Fruit fly (Drosophila melanogaster) whole organism, embryonic: ENCODE measurements around the gene RpL28.

Experiments
- Antp ChIP-seq: fragments of 200-800 bp; sonication (Bioruptor generic); optimal IDR thresholded peaks from 3 replicates; lab custom pipeline; 2016; ENCODE audit warnings: missing biosample characterization, missing genetic modification characterization
- B-H1 ChIP-seq: fragments of 200-800 bp; sonication (Bioruptor generic); IDR thresholded peaks from 3 replicates; pipeline ENCODE4 v1.3.6; 2022; ENCODE audit warnings: missing biosample characterization, missing genetic modification characterization
- BEAF-32 ChIP-seq: fragments of 200-800 bp; sonication (Bioruptor generic); optimal IDR thresholded peaks from 3 replicates; lab custom pipeline; 2017; ENCODE audit warnings: missing biosample characterization, missing genetic modification characterization, mild to moderate bottlenecking, moderate library complexity, missing genetic modification reagents
- Blimp-1 ChIP-seq: fragments of 200-800 bp; sonication (Bioruptor generic); optimal IDR thresholded peaks from 3 replicates; lab custom pipeline; 2018; ENCODE audit warnings: missing biosample characterization, missing genetic modification characterization, mild to moderate bottlenecking, moderate library complexity, missing genetic modification reagents
- CG10209 ChIP-seq: fragments of 200-800 bp; sonication (Bioruptor generic); optimal IDR thresholded peaks from 3 replicates; lab custom pipeline; 2017; ENCODE audit warnings: missing biosample characterization, mild to moderate bottlenecking, missing genetic modification characterization, missing genetic modification reagents
- CG10654 ChIP-seq: fragments of 200-800 bp; sonication (Bioruptor generic); optimal IDR thresholded peaks from 2 replicates; lab custom pipeline; 2016; ENCODE audit warnings: missing biosample characterization, missing genetic modification characterization
- CG11093 ChIP-seq: fragments of 200-800 bp; sonication (Bioruptor generic); IDR thresholded peaks from 3 replicates; pipeline ENCODE4 v1.3.6; 2022; ENCODE audit warnings: missing biosample characterization, missing genetic modification characterization
- CG11504 ChIP-seq: fragments of 200-800 bp; sonication (Bioruptor generic); optimal IDR thresholded peaks from 3 replicates; lab custom pipeline; 2019; ENCODE audit warnings: missing biosample characterization, mild to moderate bottlenecking, missing genetic modification characterization, moderate library complexity
- CG12236 ChIP-seq: fragments of 200-800 bp; sonication (Bioruptor generic); optimal IDR thresholded peaks from 2 replicates; lab custom pipeline; 2016; ENCODE audit warnings: missing biosample characterization, missing genetic modification characterization
- CG16779 ChIP-seq: fragments of 200-800 bp; sonication (Bioruptor generic); IDR thresholded peaks from 2 replicates; pipeline ENCODE4 v1.3.6; 2022; ENCODE audit warnings: missing biosample characterization, missing genetic modification characterization
- CG16813 ChIP-seq: fragments of 200-800 bp; sonication (Bioruptor generic); IDR thresholded peaks from 3 replicates; pipeline ENCODE4 v1.3.6; 2022; ENCODE audit warnings: missing biosample characterization, missing genetic modification characterization; ENCODE audit not compliant: partially characterized antibody
- CG17568 ChIP-seq: fragments of 200-800 bp; sonication (Bioruptor generic); optimal IDR thresholded peaks from 2 replicates; lab custom pipeline; 2018; ENCODE audit warnings: missing biosample characterization, mild to moderate bottlenecking, missing genetic modification characterization, moderate library complexity
- CG18262 ChIP-seq: fragments of 200-800 bp; optimal IDR thresholded peaks from 3 replicates; lab custom pipeline; 2019; ENCODE audit warnings: missing biosample characterization, mild to moderate bottlenecking, missing genetic modification characterization, moderate library complexity
- CG2202 ChIP-seq: fragments of 200-800 bp; sonication (Bioruptor generic); optimal IDR thresholded peaks from 2 replicates; lab custom pipeline; 2018; ENCODE audit warnings: missing biosample characterization, mild to moderate bottlenecking, missing genetic modification characterization
- CG31388 ChIP-seq: fragments of 200-800 bp; sonication (Bioruptor generic); optimal IDR thresholded peaks from 2 replicates; lab custom pipeline; 2016; ENCODE audit warnings: missing biosample characterization, missing genetic modification characterization
- CG32532 ChIP-seq: fragments of 200-800 bp; sonication (Bioruptor generic); IDR thresholded peaks from 2 replicates; pipeline ENCODE4 v1.3.6; 2022; ENCODE audit warnings: missing biosample characterization, missing genetic modification characterization
- CG34376 ChIP-seq: fragments of 200-800 bp; sonication (Bioruptor generic); optimal IDR thresholded peaks from 2 replicates; lab custom pipeline; 2018; ENCODE audit warnings: missing biosample characterization, mild to moderate bottlenecking, missing genetic modification characterization
- CG4360 ChIP-seq: fragments of 200-800 bp; sonication (Bioruptor generic); IDR thresholded peaks from 2 replicates; pipeline ENCODE4 v1.3.6; 2022; ENCODE audit warnings: missing biosample characterization, missing genetic modification characterization
- CG4424 ChIP-seq: fragments of 200-800 bp; sonication (Bioruptor generic); optimal IDR thresholded peaks from 3 replicates; lab custom pipeline; 2016; ENCODE audit warnings: missing biosample characterization, missing genetic modification characterization
- CG7357 ChIP-seq: fragments of 200-800 bp; sonication (Bioruptor generic); IDR thresholded peaks from 3 replicates; pipeline ENCODE4 v1.3.6; 2022; ENCODE audit warnings: missing biosample characterization, missing genetic modification characterization
- CG7372 ChIP-seq: fragments of 200-800 bp; sonication (Bioruptor generic); IDR thresholded peaks from 2 replicates; pipeline ENCODE4 v1.3.6; 2022; ENCODE audit warnings: missing biosample characterization, missing genetic modification characterization
- CG7556 ChIP-seq: fragments of 200-800 bp; sonication (Bioruptor generic); optimal IDR thresholded peaks from 2 replicates; lab custom pipeline; 2017; ENCODE audit warnings: missing biosample characterization, mild to moderate bottlenecking, missing genetic modification characterization
- CG7745 ChIP-seq: fragments of 200-800 bp; sonication (Bioruptor generic); optimal IDR thresholded peaks from 2 replicates; lab custom pipeline; 2018; ENCODE audit warnings: missing biosample characterization, mild to moderate bottlenecking, missing genetic modification characterization, moderate library complexity
- D ChIP-seq, 2 experiments: fragments of 200-800 bp in 1 of 2; fragments of >200 bp in 1 of 2; sonication (Bioruptor generic) in 1 of 2; optimal IDR thresholded peaks; 2 replicates in 1 of 2; 3 replicates in 1 of 2; lab custom pipeline; 2017; ENCODE audit warnings: mild to moderate bottlenecking in 1 of 2, missing biosample characterization in 1 of 2, missing genetic modification characterization in 1 of 2, missing genetic modification reagents in 1 of 2
- Elba2 ChIP-seq: fragments of 200-800 bp; sonication (Bioruptor generic); optimal IDR thresholded peaks from 3 replicates; lab custom pipeline; 2016; ENCODE audit warnings: missing biosample characterization, missing genetic modification characterization
- Ets65A ChIP-seq: fragments of 200-800 bp; sonication (Bioruptor generic); peaks from one replicate; lab custom pipeline; 2016; ENCODE audit warnings: missing biosample characterization, missing genetic modification characterization
- Gsc ChIP-seq: fragments of 200-800 bp; sonication (Bioruptor generic); IDR thresholded peaks from 2 replicates; pipeline ENCODE4 v1.3.6; 2022; ENCODE audit warnings: missing biosample characterization, missing genetic modification characterization
- H15 ChIP-seq: fragments of 200-800 bp; sonication (Bioruptor generic); IDR thresholded peaks from 3 replicates; pipeline ENCODE4 v1.3.6; 2022; ENCODE audit warnings: missing biosample characterization, missing genetic modification characterization
- Hey ChIP-seq: fragments of 200-800 bp; sonication (Bioruptor generic); optimal IDR thresholded peaks from 3 replicates; lab custom pipeline; 2018; ENCODE audit warnings: missing biosample characterization, mild to moderate bottlenecking, missing genetic modification characterization
- Hr51 ChIP-seq, 2 experiments: fragments of 200-800 bp; sonication (Bioruptor generic); optimal IDR thresholded peaks; 2 replicates in 1 of 2; 3 replicates in 1 of 2; lab custom pipeline; 2016 to 2018; ENCODE audit warnings: missing biosample characterization in 2 of 2, missing genetic modification characterization in 2 of 2, mild to moderate bottlenecking in 1 of 2, moderate library complexity in 1 of 2
- Hsf ChIP-seq: fragments of 200-800 bp; sonication (Bioruptor generic); optimal IDR thresholded peaks from 3 replicates; lab custom pipeline; 2016; ENCODE audit warnings: missing biosample characterization, missing genetic modification characterization
- Lim3 ChIP-seq: fragments of 200-800 bp; sonication (Bioruptor generic); IDR thresholded peaks from 2 replicates; pipeline ENCODE4 v1.3.6; 2022; ENCODE audit warnings: missing biosample characterization, missing genetic modification characterization
- Stat92E ChIP-seq, 3 experiments: fragments of >200 bp in 2 of 3; fragments of 200-800 bp in 1 of 3; sonication (Bioruptor generic) in 1 of 3; optimal IDR thresholded peaks; 2 replicates each; lab custom pipeline; 2017 to 2019; ENCODE audit warnings: missing biosample characterization in 3 of 3, missing genetic modification characterization in 3 of 3, mild to moderate bottlenecking in 1 of 3, moderate library complexity in 1 of 3
- ap ChIP-seq: fragments of 200-800 bp; sonication (Bioruptor generic); IDR thresholded peaks from 2 replicates; pipeline ENCODE4 v1.3.6; 2022; ENCODE audit warnings: missing biosample characterization, missing genetic modification characterization
- chif ChIP-seq, 2 experiments: fragments of 200-800 bp; sonication (Bioruptor generic); optimal IDR thresholded peaks; 3 replicates each; lab custom pipeline; 2016; ENCODE audit warnings: missing biosample characterization in 2 of 2, missing genetic modification characterization in 2 of 2
- fd96Cb ChIP-seq: fragments of 200-800 bp; sonication (Bioruptor generic); optimal IDR thresholded peaks from 2 replicates; lab custom pipeline; 2018; ENCODE audit warnings: missing biosample characterization, mild to moderate bottlenecking, missing genetic modification characterization, moderate library complexity
- hth ChIP-seq: fragments of >200 bp; optimal IDR thresholded peaks from 2 replicates; lab custom pipeline; 2017; ENCODE audit warnings: inconsistent platforms
- kah ChIP-seq: fragments of 200-800 bp; sonication (Bioruptor generic); optimal IDR thresholded peaks from 2 replicates; lab custom pipeline; 2018; ENCODE audit warnings: missing biosample characterization, mild to moderate bottlenecking, missing genetic modification characterization
- luna ChIP-seq: fragments of 200-800 bp; sonication (Bioruptor generic); optimal IDR thresholded peaks from 2 replicates; lab custom pipeline; 2016; ENCODE audit warnings: missing biosample characterization, missing genetic modification characterization
- nau ChIP-seq: fragments of 200-800 bp; sonication (Bioruptor generic); optimal IDR thresholded peaks from 3 replicates; lab custom pipeline; 2017; ENCODE audit warnings: missing biosample characterization, mild to moderate bottlenecking, missing genetic modification characterization, missing genetic modification reagents
- pum ChIP-seq: fragments of 200-800 bp; sonication (Bioruptor generic); optimal IDR thresholded peaks from 2 replicates; lab custom pipeline; 2016; ENCODE audit warnings: missing biosample characterization, missing genetic modification characterization
- ranshi ChIP-seq: fragments of 200-800 bp; sonication (Bioruptor generic); IDR thresholded peaks from 2 replicates; pipeline ENCODE4 v1.3.6; 2022; ENCODE audit warnings: missing biosample characterization, missing genetic modification characterization
- repo ChIP-seq: fragments of 200-800 bp; sonication (Bioruptor generic); optimal IDR thresholded peaks from 2 replicates; lab custom pipeline; 2016; ENCODE audit warnings: missing biosample characterization, missing genetic modification characterization
- seq ChIP-seq: fragments of 200-800 bp; sonication (Bioruptor generic); IDR thresholded peaks from 2 replicates; pipeline ENCODE4 v1.3.6; 2022; ENCODE audit warnings: missing biosample characterization, missing genetic modification characterization
- sim ChIP-seq: fragments of 200-800 bp; sonication (Bioruptor generic); IDR thresholded peaks from 2 replicates; pipeline ENCODE4 v1.3.6; 2022; ENCODE audit warnings: missing biosample characterization, missing genetic modification characterization
- slou ChIP-seq: fragments of 200-800 bp; sonication (Bioruptor generic); optimal IDR thresholded peaks from 3 replicates; lab custom pipeline; 2016; ENCODE audit warnings: missing biosample characterization, missing genetic modification characterization
- sob ChIP-seq: fragments of 200-800 bp; sonication (Bioruptor generic); IDR thresholded peaks from 2 replicates; pipeline ENCODE4 v1.3.6; 2022; ENCODE audit warnings: missing biosample characterization, missing genetic modification characterization
- tin ChIP-seq: fragments of 200-800 bp; sonication (Bioruptor generic); optimal IDR thresholded peaks from 3 replicates; lab custom pipeline; 2016; ENCODE audit warnings: missing biosample characterization, missing genetic modification characterization
- tio ChIP-seq: fragments of 200-800 bp; sonication (Bioruptor generic); optimal IDR thresholded peaks from 2 replicates; lab custom pipeline; 2017; ENCODE audit warnings: missing biosample characterization, missing genetic modification characterization, inconsistent platforms
- wek ChIP-seq: fragments of 200-800 bp; sonication (Bioruptor generic); optimal IDR thresholded peaks from 3 replicates; lab custom pipeline; 2018; ENCODE audit warnings: missing biosample characterization, mild to moderate bottlenecking, missing genetic modification characterization, moderate library complexity
- z ChIP-seq: fragments of 200-800 bp; sonication (Bioruptor generic); IDR thresholded peaks from 3 replicates; pipeline ENCODE4 v1.3.6; 2022; ENCODE audit warnings: missing biosample characterization, missing genetic modification characterization

RpL28 gene

dm6 chr3L:3179474-3179873 lies 43.3 kb downstream of the RpL28 start (continued):
- TF ChIP-seq CG34376 (GFP tag; lab: Kevin White, UChicago) (peak; percentile 59), B-H1 (peak; percentile 90), H15 (GFP tag; lab: Robert Waterston, UW) (peak; percentile 89), chif (GFP tag; optimal IDR thresholded peaks at IDR 0.05; lab: Kevin White, UChicago) (peak; percentile 69 to 87), tio (no peak), Ets65A (peak; percentile 86), sob (GFP tag; lab: Robert Waterston, UW) (peak; percentile 89), Hsf (GFP tag; lab: Kevin White, UChicago) (peak; percentile 82), seq (GFP tag; lab: Robert Waterston, UW) (peak; percentile 82), pum (GFP tag; lab: Kevin White, UChicago) (peak; percentile 77), CG18262 (tag; lab: Kevin White, UChicago) (peak; percentile 89), hth (lab: Kevin White, UChicago) (no peak), kah (GFP tag; lab: Kevin White, UChicago) (peak; percentile 80), CG7372 (GFP tag; lab: Robert Waterston, UW) (peak; percentile 81), repo (GFP tag; lab: Kevin White, UChicago) (peak; percentile 80), Elba2 (GFP tag; lab: Kevin White, UChicago) (peak; percentile 30), Blimp-1 (GFP tag; lab: Kevin White, UChicago) (peak; percentile 88), CG7745 (tag; lab: Kevin White, UChicago) (no peak), CG12236 (GFP tag; lab: Kevin White, UChicago) (peak; percentile 57), CG4424 (GFP tag; lab: Kevin White, UChicago) (peak; percentile 90), CG7357 (GFP tag; lab: Robert Waterston, UW) (peak; percentile 78), CG11093 (GFP tag; lab: Robert Waterston, UW) (peak; percentile 86), CG17568 (GFP tag; lab: Kevin White, UChicago) (no peak), z (GFP tag; lab: Robert Waterston, UW) (no peak), nau (GFP tag; lab: Kevin White, UChicago) (no peak), BEAF-32 (GFP tag; lab: Kevin White, UChicago) (no peak), wek (peak; percentile 48), ranshi (GFP tag; lab: Robert Waterston, UW) (peak; percentile 91), Hey (no peak), CG7556 (GFP tag; lab: Kevin White, UChicago) (peak; percentile 88), CG16813 (GFP tag; lab: Robert Waterston, UW) (no peak), CG11504 (tag; lab: Kevin White, UChicago) (no peak), CG32532 (GFP tag; lab: Robert Waterston, UW) (peak; percentile 89), Lim3 (GFP tag; lab: Robert Waterston, UW) (0 out of 2 replicates have a peak, but pooled peaks have one; percentile 38), CG16779 (peak; percentile 90), sim (peak; percentile 78), D (optimal IDR thresholded peaks at IDR 0.05; lab: Kevin White, UChicago) (no peak), D (GFP tag; optimal IDR thresholded peaks at IDR 0.05; lab: Kevin White, UChicago) (peak; percentile 82), CG4360 (GFP tag; lab: Robert Waterston, UW) (peak; percentile 74), Stat92E (GFP tag; optimal IDR thresholded peaks at IDR 0.05; lab: Kevin White, UChicago) (peak in 1 of 3 experiments; percentile 64), Antp (GFP tag; lab: Kevin White, UChicago) (peak; percentile 81), luna (GFP tag; lab: Kevin White, UChicago) (peak; percentile 41), CG10654 (GFP tag; lab: Kevin White, UChicago) (peak; percentile 78), Gsc (GFP tag; lab: Robert Waterston, UW) (peak; percentile 57; the same call in 1 of the 2 replicates), tin (peak; percentile 86), CG2202 (tag; lab: Kevin White, UChicago) (peak; percentile 74), CG31388 (GFP tag; lab: Kevin White, UChicago) (peak; percentile 44), slou (GFP tag; lab: Kevin White, UChicago) (peak; percentile 32), Hr51 (GFP tag; optimal IDR thresholded peaks at IDR 0.05; lab: Kevin White, UChicago) (peak; percentile 67 to 87), ap (GFP tag; lab: Robert Waterston, UW) (peak; percentile 61), CG10209 (GFP tag; lab: Kevin White, UChicago) (peak; percentile 79), fd96Cb (tag; lab: Kevin White, UChicago) (peak; percentile 87)
